Worm (Caenorhabditis elegans) whole organism, L3 larva: ENCODE measurements around the gene taf-13.

ENCODE experiments used
- ama-1 ChIP-seq: fragments of 150-350 bp; optimal IDR thresholded peaks from 2 replicates; lab custom pipeline; 2018
- ceh-16 ChIP-seq: sonication (generic microtip); optimal IDR thresholded peaks from 2 replicates; lab custom pipeline; 2017; ENCODE audit warnings: missing biosample characterization, missing genetic modification characterization
- ceh-82 ChIP-seq: fragments of 150-350 bp; optimal IDR thresholded peaks from 2 replicates; lab custom pipeline; 2014; ENCODE audit warnings: missing biosample characterization, missing genetic modification characterization
- ceh-9 ChIP-seq: sonication (generic microtip); optimal IDR thresholded peaks from 2 replicates; lab custom pipeline; 2018; ENCODE audit warnings: missing biosample characterization, missing genetic modification characterization
- daf-12 ChIP-seq: fragments of 150-350 bp; optimal IDR thresholded peaks from 2 replicates; lab custom pipeline; 2014; ENCODE audit warnings: missing biosample characterization, missing genetic modification reagents, missing genetic modification characterization
- egl-27 ChIP-seq: sonication (generic microtip); optimal IDR thresholded peaks from 4 replicates; lab custom pipeline; 2017; ENCODE audit warnings: missing biosample characterization, missing genetic modification reagents, missing genetic modification characterization
- egl-5 ChIP-seq: fragments of 150-350 bp; optimal IDR thresholded peaks from 2 replicates; lab custom pipeline; 2017; ENCODE audit warnings: missing biosample characterization, missing genetic modification reagents, missing genetic modification characterization, inconsistent platforms
- elt-1 ChIP-seq: fragments of 150-350 bp; optimal IDR thresholded peaks from 2 replicates; lab custom pipeline; 2014; ENCODE audit warnings: missing biosample characterization, missing genetic modification characterization
- elt-2 ChIP-seq: sonication (generic microtip); optimal IDR thresholded peaks from 2 replicates; lab custom pipeline; 2016; ENCODE audit warnings: missing genetic modification reagents, mild to moderate bottlenecking, missing genetic modification characterization, missing compliant biosample characterization
- elt-3 ChIP-seq, 3 experiments: fragments of 150-350 bp in 1 of 3; sonication (generic microtip) in 2 of 3; optimal IDR thresholded peaks; 2 replicates in 2 of 3; 4 replicates in 1 of 3; lab custom pipeline; 2014 to 2017; ENCODE audit warnings: missing biosample characterization in 3 of 3, missing genetic modification characterization in 3 of 3
- fkh-10 ChIP-seq: sonication (generic microtip); optimal IDR thresholded peaks from 2 replicates; lab custom pipeline; 2017; ENCODE audit warnings: missing biosample characterization, missing genetic modification reagents, missing genetic modification characterization
- fkh-2 ChIP-seq: fragments of 150-350 bp; optimal IDR thresholded peaks from 2 replicates; lab custom pipeline; 2014; ENCODE audit warnings: missing biosample characterization, missing genetic modification reagents, missing genetic modification characterization
- fos-1 ChIP-seq: fragments of 150-350 bp; optimal IDR thresholded peaks from 2 replicates; lab custom pipeline; 2014; ENCODE audit warnings: missing biosample characterization, missing genetic modification characterization
- hmg-11 ChIP-seq: sonication (generic microtip); optimal IDR thresholded peaks from 2 replicates; lab custom pipeline; 2016; ENCODE audit warnings: missing genetic modification characterization, missing compliant biosample characterization
- jun-1 ChIP-seq: fragments of 150-350 bp; optimal IDR thresholded peaks from 2 replicates; lab custom pipeline; 2014; ENCODE audit warnings: missing biosample characterization, missing genetic modification reagents, missing genetic modification characterization
- lin-15B ChIP-seq: fragments of 150-350 bp; optimal IDR thresholded peaks from 2 replicates; lab custom pipeline; 2014; ENCODE audit warnings: missing biosample characterization, missing genetic modification characterization
- lin-39 ChIP-seq: fragments of 150-350 bp; optimal IDR thresholded peaks from 2 replicates; lab custom pipeline; 2018; ENCODE audit warnings: missing biosample characterization, missing genetic modification reagents, missing genetic modification characterization
- lsy-12 ChIP-seq: sonication (generic microtip); optimal IDR thresholded peaks from 2 replicates; lab custom pipeline; 2016; ENCODE audit warnings: mild to moderate bottlenecking, missing genetic modification characterization, missing compliant biosample characterization
- nfya-1 ChIP-seq: sonication (generic microtip); optimal IDR thresholded peaks from 2 replicates; lab custom pipeline; 2017; ENCODE audit warnings: missing genetic modification characterization, mild to moderate bottlenecking, missing compliant biosample characterization, antibody characterized with exemption, moderate library complexity; ENCODE audit not compliant: insufficient read depth
- nhr-11 ChIP-seq: fragments of 150-350 bp; optimal IDR thresholded peaks from 2 replicates; lab custom pipeline; 2014; ENCODE audit warnings: missing biosample characterization, missing genetic modification characterization
- nhr-237 ChIP-seq: fragments of 150-350 bp; optimal IDR thresholded peaks from 2 replicates; lab custom pipeline; 2014; ENCODE audit warnings: missing biosample characterization, missing genetic modification characterization
- nhr-25 ChIP-seq: sonication (generic microtip); optimal IDR thresholded peaks from 2 replicates; lab custom pipeline; 2017; ENCODE audit warnings: missing biosample characterization, missing genetic modification characterization
- nhr-28 ChIP-seq: fragments of 150-350 bp; optimal IDR thresholded peaks from 2 replicates; lab custom pipeline; 2014; ENCODE audit warnings: missing biosample characterization, missing genetic modification characterization
- nhr-43 ChIP-seq: sonication (generic microtip); optimal IDR thresholded peaks from 2 replicates; lab custom pipeline; 2016; ENCODE audit warnings: mild to moderate bottlenecking, missing genetic modification characterization, missing compliant biosample characterization; ENCODE audit not compliant: poor library complexity, severe bottlenecking
- nhr-67 ChIP-seq: fragments of 150-350 bp; optimal IDR thresholded peaks from 2 replicates; lab custom pipeline; 2014; ENCODE audit warnings: missing biosample characterization, missing genetic modification characterization
- nhr-77 ChIP-seq: fragments of 150-350 bp; optimal IDR thresholded peaks from 2 replicates; lab custom pipeline; 2014; ENCODE audit warnings: missing biosample characterization, missing genetic modification characterization
- pha-4 ChIP-seq: fragments of 150-350 bp; optimal IDR thresholded peaks from 2 replicates; lab custom pipeline; 2014; ENCODE audit warnings: missing biosample characterization, missing genetic modification reagents, missing genetic modification characterization
- pqm-1 ChIP-seq: fragments of 150-350 bp; optimal IDR thresholded peaks from 2 replicates; lab custom pipeline; 2017; ENCODE audit warnings: missing biosample characterization, missing genetic modification characterization, inconsistent platforms
- sea-2 ChIP-seq: fragments of 150-350 bp; sonication (generic microtip); optimal IDR thresholded peaks from 4 replicates; lab custom pipeline; 2014; ENCODE audit warnings: missing biosample characterization, missing genetic modification reagents, missing genetic modification characterization
- skn-1 ChIP-seq: fragments of 150-350 bp; optimal IDR thresholded peaks from 2 replicates; lab custom pipeline; 2014; ENCODE audit warnings: missing biosample characterization, missing genetic modification characterization
- snpc-4 ChIP-seq: fragments of 150-350 bp; optimal IDR thresholded peaks from 2 replicates; lab custom pipeline; 2014; ENCODE audit warnings: missing biosample characterization, missing genetic modification characterization
- zag-1 ChIP-seq: fragments of 150-350 bp; optimal IDR thresholded peaks from 2 replicates; lab custom pipeline; 2014; ENCODE audit warnings: missing biosample characterization, missing genetic modification characterization
- ztf-4 ChIP-seq: fragments of 150-350 bp; optimal IDR thresholded peaks from 2 replicates; lab custom pipeline; 2014; ENCODE audit warnings: missing biosample characterization, missing genetic modification characterization

The taf-13 gene

ce11 chrII:10605512-10605911 lies at the start of gene taf-13:
Gene taf-13 (minus strand): TSS chrII:10605612.
- TF ChIP-seq egl-27 (tag; lab: Kevin White, UChicago) (no peak), ceh-9 (tag; lab: Kevin White, UChicago) (no peak), ceh-82 (tag; lab: Kevin White, UChicago) (no peak)

ce11 chrII:10654435-10654834 lies 49.0 kb upstream of the taf-13 start:
- TF ChIP-seq nhr-28 (tag; lab: Kevin White, UChicago) = no peak
- TF ChIP-seq lsy-12 = no peak
- TF ChIP-seq nhr-11 (tag; lab: Kevin White, UChicago) = no peak
- no peak for TF ChIP-seq nfya-1 (tag; lab: Kevin White, UChicago)
- no peak for TF ChIP-seq fkh-2
- TF ChIP-seq elt-1 (tag; lab: Kevin White, UChicago) = no peak

- TF ChIP-seq daf-12 = no peak
- no peak for TF ChIP-seq jun-1 (tag; lab: Kevin White, UChicago)
- peak; percentile 7 for TF ChIP-seq pqm-1 (tag; lab: Kevin White, UChicago)
- TF ChIP-seq elt-2 (tag; lab: Kevin White, UChicago) = peak; percentile 66
- TF ChIP-seq pha-4 (tag; lab: Kevin White, UChicago) = peak; percentile 33
Measured at ce11 chrII:10653559-10653958, 48.1 kb upstream of the taf-13 start.

- TF ChIP-seq fkh-10 (GFP tag; lab: Kevin White, UChicago) (no peak), zag-1 (tag; lab: Kevin White, UChicago) (no peak), ama-1 (lab: Kevin White, UChicago) (no peak), lin-15B (no peak), daf-12 (no peak), elt-1 (tag; lab: Kevin White, UChicago) (no peak), nhr-67 (tag; lab: Kevin White, UChicago) (no peak), skn-1 (tag; lab: Kevin White, UChicago) (no peak), elt-3 (tag; optimal IDR thresholded peaks at IDR 0.05; lab: Kevin White, UChicago) (no peak), egl-5 (no peak)
Measured at ce11 chrII:10652112-10652511, 46.7 kb upstream of the taf-13 start, which contains the start of gene nphp-1. Gene nphp-1 (minus strand): TSS chrII:10652256.

- peak; percentile 12 for TF ChIP-seq pqm-1 (tag; lab: Kevin White, UChicago)
- peak; percentile 58 for TF ChIP-seq elt-2 (tag; lab: Kevin White, UChicago)
- TF ChIP-seq ceh-82 (tag; lab: Kevin White, UChicago) = no peak
Measured at ce11 chrII:10646901-10647566, 41.6 kb upstream of the taf-13 start, which contains the start of gene M28.10. Gene M28.10 (plus strand): TSS chrII:10647516.

- TF ChIP-seq nhr-43 (tag; lab: Kevin White, UChicago) = no peak
- TF ChIP-seq ceh-16 = no peak
- TF ChIP-seq fkh-2 = no peak
- no peak for TF ChIP-seq nhr-237 (tag; lab: Kevin White, UChicago)
- no peak for TF ChIP-seq pha-4 (tag; lab: Kevin White, UChicago)
Measured at ce11 chrII:10643403-10643802, 38.0 kb upstream of the taf-13 start, which contains the start of gene M28.4. Gene M28.4 (plus strand): TSS chrII:10643703.

ce11 chrII:10639110-10639509 lies 33.7 kb upstream of the taf-13 start, which contains the start of gene M28.9:
Gene M28.9 (plus strand): TSS chrII:10639410.
- no peak for TF ChIP-seq egl-27 (tag; lab: Kevin White, UChicago)
- no peak for TF ChIP-seq nhr-77 (tag; lab: Kevin White, UChicago)
- no peak for TF ChIP-seq ceh-16
- no peak for TF ChIP-seq lin-15B
- no peak for TF ChIP-seq nfya-1 (tag; lab: Kevin White, UChicago)
- TF ChIP-seq fos-1 = no peak
- no peak for TF ChIP-seq ceh-82 (tag; lab: Kevin White, UChicago)
- TF ChIP-seq zag-1 (tag; lab: Kevin White, UChicago) = no peak
- no peak for TF ChIP-seq pha-4 (tag; lab: Kevin White, UChicago)
- TF ChIP-seq nhr-237 (tag; lab: Kevin White, UChicago) = no peak
- no peak for TF ChIP-seq elt-2 (tag; lab: Kevin White, UChicago)
- TF ChIP-seq egl-5 = no peak
- no peak for TF ChIP-seq ama-1 (lab: Kevin White, UChicago)
- TF ChIP-seq snpc-4 (tag; lab: Kevin White, UChicago) = no peak
- no peak for TF ChIP-seq sea-2
- TF ChIP-seq ztf-4 (tag; lab: Kevin White, UChicago) = no peak
- TF ChIP-seq lin-39 (tag; lab: Kevin White, UChicago) = no peak
- no peak for TF ChIP-seq nhr-11 (tag; lab: Kevin White, UChicago)
- TF ChIP-seq nhr-25 (tag; lab: Kevin White, UChicago) = no peak
- TF ChIP-seq hmg-11 (tag; lab: Kevin White, UChicago) = no peak
